Fruit fly (Drosophila melanogaster) S2 (cell line): ENCODE data around the gene ATPsynG.

Experiments used
- CG8478 ChIP-seq: fragments of >200 bp; optimal IDR thresholded peaks from 2 replicates; lab custom pipeline; 2018
- CTCF ChIP-seq, 2 experiments: fragments of >200 bp; optimal IDR thresholded peaks; 2 replicates each; lab custom pipeline; 2018

dm6 chr2L:10936362-10936761 is 39.8 kb downstream of the ATPsynG start, which contains the start of gene CG14072:
- no peak for TF ChIP-seq CG8478 (lab: Kevin White, UChicago)
- no peak for TF ChIP-seq CTCF (optimal IDR thresholded peaks at IDR 0.05; lab: Kevin White, UChicago)
